Comparison of ENCODE assay signal across 1 worm cellular context in genomic region chrII:5373275-5374047, ce11.
TF ChIP-seq lines count a peak whose summit lies in the region.

Gene agt-2, minus strand, starts transcription at chrII:5373827.
Gene F09E5.3, plus strand, starts transcription at chrII:5373997.

TF ChIP-seq in whole organism, L4 larva, 104 proteins besides CTCF, POLR2A, EP300 and RAD21 (continued from another document):
- TF ChIP-seq fkh-10 (GFP tag; optimal IDR thresholded peaks at IDR 0.05; lab: Kevin White, UChicago) (peak; percentile 86), zfp-3 (GFP tag; conservative IDR thresholded peaks at IDR 0.05; lab: Robert Waterston, UW) (peak; percentile 74), aly-2 (tag; optimal IDR thresholded peaks at IDR 0.05; lab: Kevin White, UChicago) (no peak), nhr-102 (tag; optimal IDR thresholded peaks at IDR 0.05; lab: Kevin White, UChicago) (peak; percentile 79), ztf-7 (tag; optimal IDR thresholded peaks at IDR 0.05; lab: Kevin White, UChicago) (peak; percentile 47), ces-1 (GFP tag; optimal IDR thresholded peaks at IDR 0.05; lab: Kevin White, UChicago) (peak; percentile 32), lin-15B (tag; optimal IDR thresholded peaks at IDR 0.05; lab: Kevin White, UChicago) (no peak), daf-19 (GFP tag; conservative IDR thresholded peaks at IDR 0.05; lab: Robert Waterston, UW) (peak; percentile 79; the same call in 1 of the 2 replicates), pha-4 (GFP tag; IDR thresholded peaks at IDR 0.05; lab: Robert Waterston, UW) (peak; percentile 65), pha-4 (tag; optimal IDR thresholded peaks at IDR 0.05; lab: Kevin White, UChicago) (peak; percentile 15), spr-1 (tag; optimal IDR thresholded peaks at IDR 0.05; lab: Kevin White, UChicago) (peak; percentile 80), ceh-28 (tag; optimal IDR thresholded peaks at IDR 0.05; lab: Kevin White, UChicago) (no peak), nhr-48 (tag; optimal IDR thresholded peaks at IDR 0.05; lab: Kevin White, UChicago) (peak; percentile 67), F10B5.3 (tag; optimal IDR thresholded peaks at IDR 0.05; lab: Kevin White, UChicago) (peak; percentile 65), lsy-2 (tag; optimal IDR thresholded peaks at IDR 0.05; lab: Kevin White, UChicago) (peak; percentile 68 to 96), attf-4 (tag; optimal IDR thresholded peaks at IDR 0.05; lab: Kevin White, UChicago) (no peak), sdz-12 (GFP tag; optimal IDR thresholded peaks at IDR 0.05; lab: Kevin White, UChicago) (no peak), ceh-32 (tag; optimal IDR thresholded peaks at IDR 0.05; lab: Kevin White, UChicago; ENCODE audit: poor library complexity) (no peak), zip-11 (GFP tag; IDR thresholded peaks at IDR 0.05; lab: Robert Waterston, UW) (no peak), mxl-2 (GFP tag; conservative IDR thresholded peaks at IDR 0.05; lab: Robert Waterston, UW) (no peak), spr-3 (GFP tag; optimal IDR thresholded peaks at IDR 0.05; lab: Kevin White, UChicago) (peak; percentile 43), ZK337.2 (GFP tag; IDR thresholded peaks at IDR 0.05; lab: Robert Waterston, UW) (no peak), lin-38 (GFP tag; IDR thresholded peaks at IDR 0.05; lab: Robert Waterston, UW) (peak; percentile 86), tag-97 (GFP tag; IDR thresholded peaks at IDR 0.05; lab: Robert Waterston, UW) (no peak), madf-9 (GFP tag; conservative IDR thresholded peaks at IDR 0.05; lab: Robert Waterston, UW) (0 out of 2 replicates have a peak, but pooled peaks have one; percentile 17), pqm-1 (tag; optimal IDR thresholded peaks at IDR 0.05; lab: Kevin White, UChicago) (peak; percentile 74), F37D6.2 (tag; optimal IDR thresholded peaks at IDR 0.05; lab: Kevin White, UChicago) (peak; percentile 83), unc-62 (GFP tag; optimal IDR thresholded peaks at IDR 0.05 in 1 of 2; lab: Kevin White, UChicago) (peak in 1 of 2 experiments; percentile 88), unc-62 (tag; optimal IDR thresholded peaks at IDR 0.05; lab: Kevin White, UChicago) (no peak), snpc-4 (tag; optimal IDR thresholded peaks at IDR 0.05; lab: Kevin White, UChicago) (no peak), ceh-44 (GFP tag; IDR thresholded peaks at IDR 0.05; lab: Robert Waterston, UW) (no peak), set-16 (GFP tag; IDR thresholded peaks at IDR 0.05; lab: Robert Waterston, UW) (no peak), egl-43 (GFP tag; IDR thresholded peaks at IDR 0.05; lab: Robert Waterston, UW) (no peak), mdt-29 (GFP tag; IDR thresholded peaks at IDR 0.05; lab: Robert Waterston, UW) (no peak), vab-7 (GFP tag; IDR thresholded peaks at IDR 0.05; lab: Robert Waterston, UW) (no peak), snpc-1.2 (GFP tag; IDR thresholded peaks at IDR 0.05; lab: Robert Waterston, UW) (no peak), lir-3 (tag; optimal IDR thresholded peaks at IDR 0.05; lab: Kevin White, UChicago) (no peak), mep-1 (tag; optimal IDR thresholded peaks at IDR 0.05; lab: Kevin White, UChicago) (peak; percentile 95), dmd-6 (GFP tag; IDR thresholded peaks at IDR 0.05; lab: Robert Waterston, UW) (peak; percentile 83), mdl-1 (tag; optimal IDR thresholded peaks at IDR 0.05; lab: Kevin White, UChicago) (peak in 1 of 2 experiments; percentile 42), nhr-77 (tag; optimal IDR thresholded peaks at IDR 0.05; lab: Kevin White, UChicago) (peak; percentile 82), nhr-28 (tag; optimal IDR thresholded peaks at IDR 0.05; lab: Kevin White, UChicago) (peak; percentile 34), dmd-9 (GFP tag; IDR thresholded peaks at IDR 0.05; lab: Robert Waterston, UW) (no peak), hlh-30 (tag; optimal IDR thresholded peaks at IDR 0.05; lab: Kevin White, UChicago; ENCODE audit: insufficient read depth) (peak; percentile 81), Y5F2A.4 (GFP tag; optimal IDR thresholded peaks at IDR 0.05; lab: Kevin White, UChicago) (peak; percentile 9)
TF ChIP-seq in whole organism, L4 larva: peak in this region for 50.
